Fruit fly (Drosophila melanogaster) whole organism, embryonic: ENCODE data around the gene CG15283.

Source experiments
- Ada2b ChIP-seq: fragments of 200-800 bp; sonication (Bioruptor generic); IDR thresholded peaks from 2 replicates; pipeline ENCODE4 v1.3.6; 2022; ENCODE audit warnings: missing biosample characterization, missing genetic modification characterization
- Blimp-1 ChIP-seq: fragments of 200-800 bp; sonication (Bioruptor generic); optimal IDR thresholded peaks from 3 replicates; lab custom pipeline; 2018; ENCODE audit warnings: missing biosample characterization, missing genetic modification characterization, mild to moderate bottlenecking, moderate library complexity, missing genetic modification reagents
- CG10209 ChIP-seq: fragments of 200-800 bp; sonication (Bioruptor generic); optimal IDR thresholded peaks from 3 replicates; lab custom pipeline; 2017; ENCODE audit warnings: missing biosample characterization, mild to moderate bottlenecking, missing genetic modification characterization, missing genetic modification reagents
- CG10267 ChIP-seq: fragments of 200-800 bp; sonication (Bioruptor generic); optimal IDR thresholded peaks from 2 replicates; lab custom pipeline; 2018; ENCODE audit warnings: missing biosample characterization, mild to moderate bottlenecking, missing genetic modification characterization, moderate library complexity
- CG10565 ChIP-seq: fragments of 200-800 bp; sonication (Bioruptor generic); optimal IDR thresholded peaks from 3 replicates; lab custom pipeline; 2016; ENCODE audit warnings: missing biosample characterization, mild to moderate bottlenecking, missing genetic modification characterization
- CG12391 ChIP-seq: fragments of 200-800 bp; sonication (Bioruptor generic); optimal IDR thresholded peaks from 3 replicates; lab custom pipeline; 2018; ENCODE audit warnings: missing biosample characterization, mild to moderate bottlenecking, missing genetic modification characterization, moderate library complexity
- CG1647 ChIP-seq: fragments of 200-800 bp; sonication (Bioruptor generic); optimal IDR thresholded peaks from 3 replicates; lab custom pipeline; 2016; ENCODE audit warnings: missing biosample characterization, missing genetic modification characterization
- CG17359 ChIP-seq: fragments of 200-800 bp; sonication (Bioruptor generic); optimal IDR thresholded peaks from 3 replicates; lab custom pipeline; 2018; ENCODE audit warnings: missing biosample characterization, mild to moderate bottlenecking, missing genetic modification characterization, moderate library complexity
- CG17829 ChIP-seq: fragments of 200-800 bp; optimal IDR thresholded peaks from 2 replicates; lab custom pipeline; 2019; ENCODE audit warnings: missing biosample characterization, mild to moderate bottlenecking, missing genetic modification characterization, moderate library complexity
- CG18262 ChIP-seq: fragments of 200-800 bp; optimal IDR thresholded peaks from 3 replicates; lab custom pipeline; 2019; ENCODE audit warnings: missing biosample characterization, mild to moderate bottlenecking, missing genetic modification characterization, moderate library complexity
- CG18476 ChIP-seq: fragments of 200-800 bp; sonication (Bioruptor generic); optimal IDR thresholded peaks from 2 replicates; lab custom pipeline; 2016; ENCODE audit warnings: missing biosample characterization, mild to moderate bottlenecking, missing genetic modification characterization
- CG18764 ChIP-seq: fragments of 200-800 bp; sonication (Bioruptor generic); optimal IDR thresholded peaks from 3 replicates; lab custom pipeline; 2016; ENCODE audit warnings: missing biosample characterization, missing genetic modification characterization
- CG2199 ChIP-seq: fragments of 200-800 bp; sonication (Bioruptor generic); IDR thresholded peaks from 3 replicates; pipeline ENCODE4 v1.3.6; 2022; ENCODE audit warnings: missing biosample characterization, missing genetic modification characterization
- CG2875 ChIP-seq: fragments of 200-800 bp; sonication (Bioruptor generic); optimal IDR thresholded peaks from 2 replicates; lab custom pipeline; 2017; ENCODE audit warnings: missing biosample characterization, mild to moderate bottlenecking, missing genetic modification characterization, missing genetic modification reagents
- CG30403 ChIP-seq: fragments of 200-800 bp; sonication (Bioruptor generic); optimal IDR thresholded peaks from 3 replicates; lab custom pipeline; 2016; ENCODE audit warnings: missing biosample characterization, missing genetic modification characterization
- CG34422 ChIP-seq: fragments of 200-800 bp; sonication (Bioruptor generic); IDR thresholded peaks from 3 replicates; pipeline ENCODE4 v1.3.6; 2022; ENCODE audit warnings: missing biosample characterization, missing genetic modification characterization
- CG9609 ChIP-seq: fragments of 200-800 bp; sonication (Bioruptor generic); optimal IDR thresholded peaks from 3 replicates; lab custom pipeline; 2016; ENCODE audit warnings: missing biosample characterization, missing genetic modification characterization
- CrebB ChIP-seq: fragments of 200-800 bp; sonication (Bioruptor generic); optimal IDR thresholded peaks from 3 replicates; lab custom pipeline; 2018; ENCODE audit warnings: missing biosample characterization, mild to moderate bottlenecking, missing genetic modification characterization
- D ChIP-seq, 2 experiments: fragments of 200-800 bp in 1 of 2; fragments of >200 bp in 1 of 2; sonication (Bioruptor generic) in 1 of 2; optimal IDR thresholded peaks; 2 replicates in 1 of 2; 3 replicates in 1 of 2; lab custom pipeline; 2017; ENCODE audit warnings: mild to moderate bottlenecking in 1 of 2, missing biosample characterization in 1 of 2, missing genetic modification characterization in 1 of 2, missing genetic modification reagents in 1 of 2
- Drgx ChIP-seq: fragments of 200-800 bp; sonication (Bioruptor generic); IDR thresholded peaks from 2 replicates; pipeline ENCODE4 v1.3.6; 2022; ENCODE audit warnings: missing biosample characterization, missing genetic modification characterization
- Hr39 ChIP-seq: fragments of >200 bp; optimal IDR thresholded peaks from 2 replicates; lab custom pipeline; 2017
- Med ChIP-seq: fragments of 200-800 bp; sonication (Bioruptor generic); peaks from one replicate; lab custom pipeline; 2016; ENCODE audit warnings: missing biosample characterization, missing genetic modification characterization, mild to moderate bottlenecking, inconsistent platforms, moderate library complexity
- Nf-YA ChIP-seq: fragments of 200-800 bp; sonication (Bioruptor generic); IDR thresholded peaks from 2 replicates; pipeline ENCODE4 v1.3.6; 2022; ENCODE audit warnings: missing biosample characterization, missing genetic modification characterization
- Nf-YC ChIP-seq: fragments of 200-800 bp; optimal IDR thresholded peaks from 3 replicates; lab custom pipeline; 2019; ENCODE audit warnings: missing biosample characterization, mild to moderate bottlenecking, missing genetic modification characterization, moderate library complexity
- Pdp1 ChIP-seq, 2 experiments: fragments of 200-800 bp; sonication (Bioruptor generic); optimal IDR thresholded peaks; 3 replicates each; lab custom pipeline; 2016; ENCODE audit warnings: missing biosample characterization in 2 of 2, missing genetic modification characterization in 2 of 2, mild to moderate bottlenecking in 1 of 2, moderate library complexity in 1 of 2
- Rfx ChIP-seq: fragments of 200-800 bp; sonication (Bioruptor generic); IDR thresholded peaks from 2 replicates; pipeline ENCODE4 v1.3.6; 2022; ENCODE audit warnings: missing biosample characterization, missing genetic modification characterization
- Sox102F ChIP-seq: fragments of 200-800 bp; sonication (Bioruptor generic); optimal IDR thresholded peaks from 2 replicates; lab custom pipeline; 2018; ENCODE audit warnings: missing biosample characterization, mild to moderate bottlenecking, missing genetic modification characterization, moderate library complexity
- Ssrp ChIP-seq: fragments of 200-800 bp; sonication (Bioruptor generic); optimal IDR thresholded peaks from 2 replicates; lab custom pipeline; 2018; ENCODE audit warnings: missing biosample characterization, mild to moderate bottlenecking, missing genetic modification characterization, moderate library complexity
- Stat92E ChIP-seq, 3 experiments: fragments of >200 bp in 2 of 3; fragments of 200-800 bp in 1 of 3; sonication (Bioruptor generic) in 1 of 3; optimal IDR thresholded peaks; 2 replicates each; lab custom pipeline; 2017 to 2019; ENCODE audit warnings: missing biosample characterization in 3 of 3, missing genetic modification characterization in 3 of 3, mild to moderate bottlenecking in 1 of 3, moderate library complexity in 1 of 3
- ara ChIP-seq: fragments of 200-800 bp; sonication (Bioruptor generic); IDR thresholded peaks from 2 replicates; pipeline ENCODE4 v1.3.6; 2022; ENCODE audit warnings: missing biosample characterization, missing genetic modification characterization
- gem ChIP-seq: fragments of 200-800 bp; sonication (Bioruptor generic); optimal IDR thresholded peaks from 2 replicates; lab custom pipeline; 2019; ENCODE audit warnings: missing biosample characterization, mild to moderate bottlenecking, missing genetic modification characterization, moderate library complexity
- gsb ChIP-seq: fragments of 200-800 bp; sonication (Bioruptor generic); IDR thresholded peaks from 2 replicates; pipeline ENCODE4 v1.3.6; 2022; ENCODE audit warnings: missing biosample characterization, missing genetic modification characterization
- kay ChIP-seq: fragments of 200-800 bp; sonication (Bioruptor generic); optimal IDR thresholded peaks from 2 replicates; lab custom pipeline; 2016; ENCODE audit warnings: missing biosample characterization, missing genetic modification characterization
- ken ChIP-seq: fragments of 200-800 bp; sonication (Bioruptor generic); IDR thresholded peaks from 3 replicates; pipeline ENCODE4 v1.3.6; 2022; ENCODE audit warnings: missing biosample characterization, missing genetic modification characterization
- lola ChIP-seq, 3 experiments: fragments of >200 bp in 2 of 3; fragments of 200-800 bp in 1 of 3; sonication (Bioruptor generic) in 1 of 3; optimal IDR thresholded peaks; 2 replicates each; lab custom pipeline; 2017 to 2019; ENCODE audit warnings: missing biosample characterization in 3 of 3, missing genetic modification characterization in 3 of 3, mild to moderate bottlenecking in 1 of 3, moderate library complexity in 1 of 3
- oc ChIP-seq: fragments of 200-800 bp; sonication (Bioruptor generic); optimal IDR thresholded peaks from 2 replicates; lab custom pipeline; 2018; ENCODE audit warnings: missing biosample characterization, mild to moderate bottlenecking, missing genetic modification characterization, moderate library complexity
- odd ChIP-seq: fragments of 200-800 bp; sonication (Bioruptor generic); optimal IDR thresholded peaks from 2 replicates; lab custom pipeline; 2017; ENCODE audit warnings: missing biosample characterization, mild to moderate bottlenecking, missing genetic modification characterization
- phol ChIP-seq: fragments of 200-800 bp; sonication (Bioruptor generic); optimal IDR thresholded peaks from 3 replicates; lab custom pipeline; 2018; ENCODE audit warnings: missing biosample characterization, mild to moderate bottlenecking, missing genetic modification characterization, moderate library complexity
- prd ChIP-seq, 3 experiments: fragments of >200 bp in 2 of 3; fragments of 200-800 bp in 1 of 3; sonication (Bioruptor generic) in 1 of 3; optimal IDR thresholded peaks in 2 of 3; IDR thresholded peaks in 1 of 3; 2 replicates in 2 of 3; 3 replicates in 1 of 3; pipeline versions ENCODE4 v1.3.6 to Lab custom; 2017 to 2022; ENCODE audit warnings: missing biosample characterization in 1 of 3, missing genetic modification characterization in 1 of 3
- repo ChIP-seq: fragments of 200-800 bp; sonication (Bioruptor generic); optimal IDR thresholded peaks from 2 replicates; lab custom pipeline; 2016; ENCODE audit warnings: missing biosample characterization, missing genetic modification characterization
- run ChIP-seq: fragments of 200-800 bp; sonication (Bioruptor generic); optimal IDR thresholded peaks from 3 replicates; lab custom pipeline; 2018; ENCODE audit warnings: missing biosample characterization, mild to moderate bottlenecking, missing genetic modification characterization
- sens ChIP-seq: fragments of 200-800 bp; sonication (Bioruptor generic); peaks from one replicate; lab custom pipeline; 2016; ENCODE audit warnings: missing biosample characterization, missing genetic modification characterization
- slbo ChIP-seq: fragments of 200-800 bp; sonication (Bioruptor generic); IDR thresholded peaks from 2 replicates; pipeline ENCODE4 v1.3.6; 2022; ENCODE audit warnings: missing biosample characterization, missing genetic modification characterization
- so ChIP-seq: fragments of 200-800 bp; sonication (Bioruptor generic); IDR thresholded peaks from 3 replicates; pipeline ENCODE4 v1.3.6; 2022; ENCODE audit warnings: missing biosample characterization, missing genetic modification characterization
- tll ChIP-seq, 2 experiments: fragments of 200-800 bp in 1 of 2; fragments of >200 bp in 1 of 2; sonication (Bioruptor generic) in 1 of 2; optimal IDR thresholded peaks; 2 replicates each; lab custom pipeline; 2017 to 2019; ENCODE audit warnings: missing biosample characterization in 2 of 2, missing genetic modification characterization in 2 of 2, mild to moderate bottlenecking in 1 of 2, moderate library complexity in 1 of 2
- zen ChIP-seq: fragments of 200-800 bp; sonication (Bioruptor generic); optimal IDR thresholded peaks from 3 replicates; lab custom pipeline; 2018; ENCODE audit warnings: missing biosample characterization, mild to moderate bottlenecking, missing genetic modification characterization, moderate library complexity
- zen2 ChIP-seq: fragments of 200-800 bp; sonication (Bioruptor generic); IDR thresholded peaks from 3 replicates; pipeline ENCODE4 v1.3.6; 2022; ENCODE audit warnings: missing biosample characterization, missing genetic modification characterization; ENCODE audit not compliant: partially characterized antibody
- zf30C ChIP-seq: fragments of 200-800 bp; sonication (Bioruptor generic); optimal IDR thresholded peaks from 3 replicates; lab custom pipeline; 2018; ENCODE audit warnings: missing biosample characterization, mild to moderate bottlenecking, missing genetic modification characterization

Gene CG15283

DNA sequence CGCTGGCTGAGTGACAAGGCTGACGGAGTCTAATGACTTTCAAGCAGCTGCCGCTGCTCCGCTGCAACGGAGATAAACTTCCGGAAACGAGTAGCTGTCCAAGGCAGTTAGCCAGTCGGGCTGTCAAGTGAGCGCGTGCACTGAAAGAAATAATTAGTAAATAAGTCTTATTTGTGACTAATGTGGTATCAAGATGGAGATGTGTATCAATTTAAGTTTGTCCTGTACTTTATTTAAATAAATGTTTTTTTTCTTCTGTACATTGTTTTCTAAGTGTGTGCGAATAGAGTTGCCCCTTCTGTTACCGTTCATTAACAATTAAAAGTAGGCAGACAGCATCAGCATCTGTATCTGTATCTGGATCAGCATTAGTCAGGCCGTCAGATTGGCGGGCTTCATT is 564 bp upstream of the CG15283 start (continued):
- TF ChIP-seq zen (tag; lab: Kevin White, UChicago): peak; percentile 17
- peak; percentile 11 for TF ChIP-seq CG9609 (GFP tag; lab: Kevin White, UChicago)
- TF ChIP-seq gsb (GFP tag; lab: Robert Waterston, UW): no peak
- peak; percentile 29 for TF ChIP-seq oc (tag; lab: Kevin White, UChicago)
- TF ChIP-seq CG2875: peak; percentile 12
- TF ChIP-seq CG17359 (tag; lab: Kevin White, UChicago): peak; percentile 1
- peak; percentile 60 for TF ChIP-seq Med (GFP tag; lab: Kevin White, UChicago)
- no peak for TF ChIP-seq CG10565 (GFP tag; lab: Kevin White, UChicago)
- 0 out of 3 replicates have a peak, but pooled peaks have one; percentile 34 for TF ChIP-seq ken
- peak; percentile 19 for TF ChIP-seq Sox102F
- peak; percentile 12 for TF ChIP-seq phol (tag; lab: Kevin White, UChicago)
- 0 out of 3 replicates have a peak, but pooled peaks have one; percentile 15 for TF ChIP-seq so (GFP tag; lab: Robert Waterston, UW)
- no peak for TF ChIP-seq CG18764 (GFP tag; lab: Kevin White, UChicago)
- TF ChIP-seq CG2199 (GFP tag; lab: Robert Waterston, UW): no peak
- TF ChIP-seq Drgx (GFP tag; lab: Robert Waterston, UW): peak; percentile 57
- no peak for TF ChIP-seq Rfx (GFP tag; lab: Robert Waterston, UW)
- TF ChIP-seq D (optimal IDR thresholded peaks at IDR 0.05; lab: Kevin White, UChicago): no peak
- TF ChIP-seq D (GFP tag; optimal IDR thresholded peaks at IDR 0.05; lab: Kevin White, UChicago): peak; percentile 33
- peak; percentile 13 for TF ChIP-seq CG18262 (tag; lab: Kevin White, UChicago)
- peak; percentile 27 for TF ChIP-seq gem (tag; lab: Kevin White, UChicago)
- TF ChIP-seq CG1647 (GFP tag; lab: Kevin White, UChicago): no peak
- peak; percentile 77 for TF ChIP-seq sens (GFP tag; lab: Kevin White, UChicago)
- TF ChIP-seq ara: 0 out of 2 replicates have a peak, but pooled peaks have one; percentile 14
- no peak for TF ChIP-seq repo
- TF ChIP-seq Blimp-1 (GFP tag; lab: Kevin White, UChicago): peak; percentile 3
- peak; percentile 19 for TF ChIP-seq zf30C (GFP tag; lab: Kevin White, UChicago)
- peak; percentile 11 for TF ChIP-seq Ssrp (tag; lab: Kevin White, UChicago)
- TF ChIP-seq CG12391 (tag; lab: Kevin White, UChicago): peak; percentile 7
- TF ChIP-seq CG17829: peak; percentile 23
- TF ChIP-seq CG34422: peak; percentile 54; the same call in 1 of the 3 replicates
- TF ChIP-seq Ada2b (GFP tag; lab: Robert Waterston, UW): no peak

DNA sequence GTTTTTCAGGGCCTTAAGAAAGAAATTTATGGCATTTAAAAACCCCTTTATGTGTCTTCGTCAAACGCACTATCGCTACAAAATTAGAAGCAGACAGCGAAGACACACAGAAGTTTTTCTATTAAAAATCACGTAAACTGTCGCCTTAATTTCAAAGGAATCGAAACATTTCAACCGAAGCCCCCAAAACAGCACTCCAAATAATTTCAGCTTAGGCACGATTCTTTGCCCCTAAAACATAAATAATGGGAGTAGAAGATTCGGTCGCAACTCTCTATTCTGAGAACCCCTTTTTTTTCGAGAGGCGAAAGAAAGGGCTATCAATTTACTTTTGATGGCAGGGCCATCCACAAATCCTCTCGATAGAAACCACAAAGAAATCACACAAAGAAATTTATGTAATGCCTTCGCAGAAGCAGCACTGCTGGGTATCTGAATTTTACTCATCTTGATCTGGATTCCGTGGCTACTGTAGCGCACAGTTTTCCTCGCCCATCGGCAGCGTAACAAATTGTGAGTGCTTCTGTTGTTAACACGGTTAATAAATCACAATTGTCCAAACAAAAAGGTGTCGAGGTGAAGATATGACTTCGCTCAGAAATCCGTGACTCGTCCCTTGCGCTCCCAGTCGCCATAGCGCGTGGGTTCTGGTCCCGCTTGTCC is 705 bp downstream of the CG15283 start:
- TF ChIP-seq Nf-YC (tag; lab: Kevin White, UChicago) (no peak), Hr39 (lab: Kevin White, UChicago) (no peak), Stat92E (GFP tag; optimal IDR thresholded peaks at IDR 0.05; lab: Kevin White, UChicago) (peak in 1 of 3 experiments; percentile 95), Nf-YA (GFP tag; lab: Robert Waterston, UW) (no peak), prd (optimal IDR thresholded peaks at IDR 0.05; lab: Kevin White, UChicago) (no peak), prd (GFP tag; IDR thresholded peaks at IDR 0.05; lab: Robert Waterston, UW) (peak; percentile 32; the same call in 1 of the 3 replicates), CG30403 (GFP tag; lab: Kevin White, UChicago) (no peak), CG10209 (GFP tag; lab: Kevin White, UChicago) (no peak), slbo (GFP tag; lab: Robert Waterston, UW) (no peak), lola (GFP tag; optimal IDR thresholded peaks at IDR 0.05; lab: Kevin White, UChicago) (no peak), phol (tag; lab: Kevin White, UChicago) (no peak), CrebB (tag; lab: Kevin White, UChicago) (no peak), run (tag; lab: Kevin White, UChicago) (peak; percentile 7), kay (no peak), CG10267 (tag; lab: Kevin White, UChicago) (no peak), tll (GFP tag; optimal IDR thresholded peaks at IDR 0.05; lab: Kevin White, UChicago) (no peak), odd (GFP tag; lab: Kevin White, UChicago) (peak; percentile 3), zen2 (GFP tag; lab: Robert Waterston, UW) (no peak), CG18476 (GFP tag; lab: Kevin White, UChicago) (no peak), Pdp1 (GFP tag; optimal IDR thresholded peaks at IDR 0.05; lab: Kevin White, UChicago) (peak in 1 of 2 experiments; percentile 21)
